Worm (Caenorhabditis elegans): ENCODE measurements around the gene R07C12.3.

Gene R07C12.3

DNA sequence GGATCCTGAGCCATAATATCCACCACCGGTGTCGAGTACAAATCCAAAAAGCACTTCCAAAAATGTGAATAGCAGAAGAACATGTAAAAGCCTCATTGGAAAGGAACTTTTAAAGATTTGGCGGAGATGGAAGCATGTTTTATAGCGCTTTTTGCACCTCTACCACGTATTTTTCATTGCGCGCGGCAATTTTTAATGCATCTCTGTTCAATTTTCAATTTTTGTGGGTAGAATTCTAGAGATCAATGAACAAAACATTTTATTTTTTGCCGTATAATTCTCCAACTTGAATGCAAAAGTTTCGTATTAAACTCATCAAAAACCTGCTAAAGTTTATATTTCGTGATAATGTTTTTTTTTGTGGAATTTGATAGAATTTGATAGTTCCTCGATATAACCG lies 7.4 kb upstream of the R07C12.3 start, which contains the start of gene F49F1.9:
F49F1.9 (minus strand) TSS at position 101 of the 400 bp plus-strand sequence.
- TF ChIP-seq zfh-2 (GFP tag; conservative IDR thresholded peaks at IDR 0.05) (no peak), ztf-6 (GFP tag; IDR thresholded peaks at IDR 0.05) (no peak), aptf-3 (GFP tag; IDR thresholded peaks at IDR 0.05) (no peak), lag-1 (GFP tag; IDR thresholded peaks at IDR 0.05) (no peak), F49E8.2 (tag; optimal IDR thresholded peaks at IDR 0.05; ENCODE audit: insufficient read depth) (no peak), rpc-1 (optimal IDR thresholded peaks at IDR 0.05) (no peak), rpc-1 (tag; optimal IDR thresholded peaks at IDR 0.05) (no peak), lin-35 (GFP tag; optimal IDR thresholded peaks at IDR 0.05) (no peak), ceh-40 (GFP tag; IDR thresholded peaks at IDR 0.05) (no peak), T07F8.4 (tag; optimal IDR thresholded peaks at IDR 0.05) (no peak), lin-54 (GFP tag; optimal IDR thresholded peaks at IDR 0.05) (no peak), him-1 (tag; optimal IDR thresholded peaks at IDR 0.05) (no peak), hmg-1.2 (GFP tag; IDR thresholded peaks at IDR 0.05) (no peak), dpff-1 (tag; optimal IDR thresholded peaks at IDR 0.05) (no peak), lin-40 (tag; optimal IDR thresholded peaks at IDR 0.05) (no peak), ama-1 (optimal IDR thresholded peaks at IDR 0.05) (no peak), ama-1 (GFP tag; optimal IDR thresholded peaks at IDR 0.05) (no peak), mxl-1 (tag; optimal IDR thresholded peaks at IDR 0.05) (no peak), mcd-1 (GFP tag; IDR thresholded peaks at IDR 0.05) (no peak)

DNA sequence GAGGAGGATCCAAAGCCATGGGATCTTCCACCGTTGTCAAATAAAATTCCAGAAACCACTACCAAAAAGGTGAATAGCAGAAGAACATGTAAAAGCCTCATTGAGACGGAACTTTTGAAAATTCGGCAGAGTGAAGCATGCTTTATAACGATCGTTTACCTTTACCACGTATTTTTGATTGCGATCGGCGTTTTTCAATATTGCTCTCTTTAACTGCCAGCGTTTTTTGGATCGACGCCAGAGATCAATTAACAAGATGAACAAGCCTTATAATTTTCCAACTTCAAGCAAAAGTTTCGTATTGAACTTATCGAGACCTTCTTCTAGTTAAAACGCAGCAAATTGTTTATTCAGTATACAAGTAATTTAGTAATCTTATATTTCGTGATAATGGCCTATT lies 5.9 kb upstream of the R07C12.3 start, which contains the start of gene F49F1.10:
F49F1.10 (minus strand) TSS at position 101 of the 400 bp plus-strand sequence.
- no peak for TF ChIP-seq cebp-2 (GFP tag; IDR thresholded peaks at IDR 0.05)

DNA sequence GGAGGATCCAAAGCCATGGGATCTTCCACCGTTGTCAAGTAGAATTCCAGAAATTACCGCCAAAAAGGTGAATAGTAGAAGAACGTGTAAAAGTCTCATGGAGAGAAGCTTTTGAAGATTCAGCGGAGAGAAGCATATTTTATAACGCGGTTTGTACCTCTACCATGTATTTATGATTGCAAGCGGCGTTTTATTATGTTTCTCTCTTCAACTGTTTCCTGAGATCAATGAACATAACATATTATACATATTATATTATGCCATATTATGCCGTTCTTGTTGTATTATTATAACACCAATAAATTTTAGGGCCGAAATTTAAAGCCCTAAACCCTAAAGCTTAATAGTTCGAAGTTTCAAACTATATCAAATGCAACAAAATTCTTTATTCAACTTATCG lies 4.6 kb upstream of the R07C12.3 start, which contains the start of gene F49F1.18:
F49F1.18 (minus strand) TSS at position 101 of the 400 bp plus-strand sequence.
- no peak for TF ChIP-seq Y95B8A.8 (GFP tag; IDR thresholded peaks at IDR 0.05)
- TF ChIP-seq zfh-2 (GFP tag; conservative IDR thresholded peaks at IDR 0.05): no peak
- TF ChIP-seq zim-3 (tag; optimal IDR thresholded peaks at IDR 0.05): no peak
- TF ChIP-seq repo-1 (tag; optimal IDR thresholded peaks at IDR 0.05): no peak
- TF ChIP-seq F39B2.1 (GFP tag; IDR thresholded peaks at IDR 0.05): no peak
- TF ChIP-seq aptf-2 (GFP tag; conservative IDR thresholded peaks at IDR 0.05): no peak
- no peak for TF ChIP-seq tlf-1 (GFP tag; optimal IDR thresholded peaks at IDR 0.05)
- TF ChIP-seq mel-28 (tag; optimal IDR thresholded peaks at IDR 0.05; ENCODE audit: borderline replicate concordance): no peak
- TF ChIP-seq F57C9.4 (tag; optimal IDR thresholded peaks at IDR 0.05): no peak
- no peak for TF ChIP-seq efl-1 (GFP tag; optimal IDR thresholded peaks at IDR 0.05)
- no peak for TF ChIP-seq let-607 (tag; optimal IDR thresholded peaks at IDR 0.05)
- TF ChIP-seq mcd-1 (GFP tag; IDR thresholded peaks at IDR 0.05): no peak
- TF ChIP-seq Y79H2A.3 (GFP tag; conservative IDR thresholded peaks at IDR 0.05): no peak
- no peak for TF ChIP-seq F10E7.11 (tag; optimal IDR thresholded peaks at IDR 0.05)

DNA sequence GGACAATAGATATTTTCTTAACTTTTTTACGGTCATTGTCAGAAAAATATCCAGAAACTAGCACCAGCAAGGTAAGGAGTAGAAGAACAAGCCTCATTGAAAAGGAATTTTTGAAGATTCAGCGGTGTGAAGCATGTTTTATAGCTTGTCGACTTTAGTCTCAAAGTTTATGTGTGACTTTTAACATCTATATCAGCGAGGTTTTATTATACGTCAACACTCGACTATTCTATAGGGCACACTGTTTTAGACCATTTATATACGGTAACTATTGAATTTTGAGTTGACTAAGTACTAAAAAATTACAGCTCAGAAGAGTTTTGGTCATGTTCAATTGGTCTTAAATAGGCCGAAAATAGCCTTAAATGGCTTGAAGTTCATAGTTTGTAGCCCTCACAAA lies 3.6 kb upstream of the R07C12.3 start, which contains the start of gene F49F1.11:
F49F1.11 (minus strand) TSS at position 101 of the 400 bp plus-strand sequence.
- TF ChIP-seq gei-17 (GFP tag; optimal IDR thresholded peaks at IDR 0.05) (no peak), nhr-179 (tag; optimal IDR thresholded peaks at IDR 0.05) (no peak), B0019.2 (GFP tag; conservative IDR thresholded peaks at IDR 0.05) (no peak)
